Worm (Caenorhabditis elegans) whole organism, mixed stage, embryonic: Measurements from ENCODE around the gene let-413.

Source experiments
- ces-1 ChIP-seq: fragments of 150-350 bp; optimal IDR thresholded peaks from 2 replicates; lab custom pipeline; 2014; ENCODE audit warnings: missing biosample characterization, missing genetic modification reagents, missing genetic modification characterization
- hlh-1 ChIP-seq: fragments of 150-350 bp; optimal IDR thresholded peaks from 2 replicates; lab custom pipeline; 2014; ENCODE audit warnings: missing biosample characterization, missing genetic modification reagents, missing genetic modification characterization
- lin-13 ChIP-seq: fragments of 150-350 bp; optimal IDR thresholded peaks from 2 replicates; lab custom pipeline; 2014; ENCODE audit warnings: missing biosample characterization, missing genetic modification characterization
- mab-5 ChIP-seq: fragments of 150-350 bp; optimal IDR thresholded peaks from 2 replicates; lab custom pipeline; 2014; ENCODE audit warnings: missing biosample characterization, missing genetic modification characterization
- nhr-237 ChIP-seq: fragments of 150-350 bp; optimal IDR thresholded peaks from 2 replicates; lab custom pipeline; 2014; ENCODE audit warnings: missing biosample characterization, missing genetic modification characterization
- sptf-1 ChIP-seq: sonication (generic microtip); optimal IDR thresholded peaks from 2 replicates; lab custom pipeline; 2017; ENCODE audit warnings: mild to moderate bottlenecking, missing genetic modification characterization, moderate library complexity, missing compliant biosample characterization
- unc-39 ChIP-seq: fragments of 150-350 bp; optimal IDR thresholded peaks from 2 replicates; lab custom pipeline; 2014; ENCODE audit warnings: missing biosample characterization, missing genetic modification characterization
- unc-62 ChIP-seq: fragments of 150-350 bp; optimal IDR thresholded peaks from 2 replicates; lab custom pipeline; 2014; ENCODE audit warnings: missing biosample characterization, missing genetic modification reagents, missing genetic modification characterization

ce11 chrV:8018919-8019318 is 41.3 kb upstream of the let-413 start:
- TF ChIP-seq hlh-1 (tag; lab: Kevin White, UChicago) (no peak), lin-13 (tag; lab: Kevin White, UChicago) (no peak), mab-5 (tag; lab: Kevin White, UChicago) (no peak), unc-62 (GFP tag; lab: Kevin White, UChicago) (no peak), unc-39 (tag; lab: Kevin White, UChicago) (no peak), ces-1 (GFP tag; lab: Kevin White, UChicago) (no peak), nhr-237 (tag; lab: Kevin White, UChicago) (no peak), sptf-1 (tag; lab: Kevin White, UChicago) (no peak)
